Worm (Caenorhabditis elegans) whole organism, late embryonic: Measurements from ENCODE around the gene T07D3.4.
"Not testable (repeated sequence)": the region's sequence is repeated elsewhere in the genome, so short reads cannot be mapped to it uniquely, and the experiment has no call there.

Experiments used
- C08G9.2 ChIP-seq: sonication (generic microtip); optimal IDR thresholded peaks from 2 replicates; lab custom pipeline; 2016; ENCODE audit warnings: mild to moderate bottlenecking, missing genetic modification characterization, moderate library complexity, missing compliant biosample characterization
- F13H6.1 ChIP-seq: sonication (generic microtip); optimal IDR thresholded peaks from 2 replicates; lab custom pipeline; 2016; ENCODE audit warnings: missing genetic modification characterization, missing compliant biosample characterization
- K09A11.1 ChIP-seq: sonication (generic microtip); optimal IDR thresholded peaks from 2 replicates; lab custom pipeline; 2017; ENCODE audit warnings: antibody characterized with exemption, mild to moderate bottlenecking, missing genetic modification characterization, missing compliant biosample characterization; ENCODE audit not compliant: insufficient read depth
- T23F11.4 ChIP-seq: fragments of 200-800 bp; sonication (Bioruptor generic); optimal IDR thresholded peaks from 2 replicates; lab custom pipeline; 2018; ENCODE audit warnings: mild to moderate bottlenecking, missing genetic modification characterization, missing compliant biosample characterization
- Y22D7AL.16 ChIP-seq: sonication (generic microtip); optimal IDR thresholded peaks from 2 replicates; lab custom pipeline; 2016; ENCODE audit warnings: missing genetic modification characterization, missing compliant biosample characterization
- ceh-18 ChIP-seq: sonication (generic microtip); optimal IDR thresholded peaks from 2 replicates; lab custom pipeline; 2016; ENCODE audit warnings: missing genetic modification characterization, missing compliant biosample characterization
- ceh-2 ChIP-seq: sonication (generic microtip); optimal IDR thresholded peaks from 2 replicates; lab custom pipeline; 2016; ENCODE audit warnings: missing genotype, missing genetic modification characterization, missing compliant biosample characterization
- ceh-24 ChIP-seq: sonication (generic microtip); optimal IDR thresholded peaks from 2 replicates; lab custom pipeline; 2016; ENCODE audit warnings: mild to moderate bottlenecking, missing genetic modification characterization, missing compliant biosample characterization
- ceh-30 ChIP-seq: fragments of 150-350 bp; optimal IDR thresholded peaks from 2 replicates; lab custom pipeline; 2014; ENCODE audit warnings: missing biosample characterization, missing genetic modification characterization
- ceh-34 ChIP-seq: sonication (generic microtip); optimal IDR thresholded peaks from 2 replicates; lab custom pipeline; 2016; ENCODE audit warnings: mild to moderate bottlenecking, missing genetic modification characterization, missing compliant biosample characterization
- ceh-48 ChIP-seq: sonication (generic microtip); optimal IDR thresholded peaks from 2 replicates; lab custom pipeline; 2016; ENCODE audit warnings: missing genetic modification characterization, inconsistent platforms, missing compliant biosample characterization
- ceh-6 ChIP-seq: fragments of 200-800 bp; sonication (Bioruptor generic); optimal IDR thresholded peaks from 2 replicates; lab custom pipeline; 2018; ENCODE audit warnings: mild to moderate bottlenecking, missing genetic modification characterization, missing compliant biosample characterization
- ceh-9 ChIP-seq: sonication (generic microtip); optimal IDR thresholded peaks from 2 replicates; lab custom pipeline; 2016; ENCODE audit warnings: mild to moderate bottlenecking, missing genetic modification characterization, inconsistent platforms, missing compliant biosample characterization
- dmd-4 ChIP-seq: sonication (generic microtip); optimal IDR thresholded peaks from 2 replicates; lab custom pipeline; 2016; ENCODE audit warnings: borderline replicate concordance, missing genetic modification characterization, missing compliant biosample characterization
- elt-2 ChIP-seq: sonication (generic microtip); optimal IDR thresholded peaks from 2 replicates; lab custom pipeline; 2016; ENCODE audit warnings: missing genetic modification reagents, missing genetic modification characterization, missing compliant biosample characterization
- eyg-1 ChIP-seq: sonication (generic microtip); optimal IDR thresholded peaks from 2 replicates; lab custom pipeline; 2016; ENCODE audit warnings: missing genotype, missing genetic modification characterization, missing compliant biosample characterization
- fax-1 ChIP-seq: sonication (generic microtip); optimal IDR thresholded peaks from 2 replicates; lab custom pipeline; 2016; ENCODE audit warnings: missing genotype, missing genetic modification characterization, missing compliant biosample characterization
- gmeb-2 ChIP-seq: sonication (generic microtip); optimal IDR thresholded peaks from 2 replicates; lab custom pipeline; 2016; ENCODE audit warnings: missing genetic modification characterization, inconsistent platforms, missing compliant biosample characterization
- hlh-30 ChIP-seq: sonication (generic microtip); optimal IDR thresholded peaks from 2 replicates; lab custom pipeline; 2017; ENCODE audit warnings: antibody characterized with exemption, missing genetic modification characterization, missing compliant biosample characterization; ENCODE audit not compliant: insufficient read depth
- lim-6 ChIP-seq: sonication (generic microtip); optimal IDR thresholded peaks from 2 replicates; lab custom pipeline; 2016; ENCODE audit warnings: missing genetic modification characterization, missing compliant biosample characterization
- madf-2 ChIP-seq: sonication (generic microtip); optimal IDR thresholded peaks from 2 replicates; lab custom pipeline; 2017; ENCODE audit warnings: missing genetic modification characterization, missing compliant biosample characterization
- nfya-1 ChIP-seq: sonication (generic microtip); optimal IDR thresholded peaks from 2 replicates; lab custom pipeline; 2017; ENCODE audit warnings: missing genetic modification characterization, mild to moderate bottlenecking, missing compliant biosample characterization, antibody characterized with exemption, moderate library complexity
- npax-4 ChIP-seq: sonication (generic microtip); optimal IDR thresholded peaks from 2 replicates; lab custom pipeline; 2016; ENCODE audit warnings: missing genetic modification characterization, missing compliant biosample characterization
- odd-2 ChIP-seq: sonication (generic microtip); optimal IDR thresholded peaks from 2 replicates; lab custom pipeline; 2017; ENCODE audit warnings: antibody characterized with exemption, mild to moderate bottlenecking, missing genetic modification characterization, missing compliant biosample characterization
- pag-3 ChIP-seq: sonication (generic microtip); optimal IDR thresholded peaks from 2 replicates; lab custom pipeline; 2016; ENCODE audit warnings: missing compliant biosample characterization, missing genetic modification characterization, borderline replicate concordance
- pat-9 ChIP-seq: fragments of 200-800 bp; sonication (Bioruptor generic); optimal IDR thresholded peaks from 2 replicates; lab custom pipeline; 2018; ENCODE audit warnings: mild to moderate bottlenecking, missing genetic modification characterization, moderate library complexity, missing compliant biosample characterization
- pros-1 ChIP-seq: fragments of 150-350 bp; optimal IDR thresholded peaks from 2 replicates; lab custom pipeline; 2014; ENCODE audit warnings: missing biosample characterization, missing genetic modification reagents, missing genetic modification characterization
- rnt-1 ChIP-seq: sonication (generic microtip); optimal IDR thresholded peaks from 2 replicates; lab custom pipeline; 2016; ENCODE audit warnings: missing genetic modification characterization, missing compliant biosample characterization
- sox-2 ChIP-seq: fragments of 200-800 bp; sonication (Bioruptor generic); IDR thresholded peaks from 2 replicates; pipeline ENCODE4 v1.3.6; 2022; ENCODE audit warnings: missing genetic modification reagents, missing genetic modification characterization, missing compliant biosample characterization
- syd-9 ChIP-seq: sonication (generic microtip); optimal IDR thresholded peaks from 2 replicates; lab custom pipeline; 2016; ENCODE audit warnings: mild to moderate bottlenecking, missing genetic modification characterization, moderate library complexity, missing compliant biosample characterization
- tbx-2 ChIP-seq: sonication (generic microtip); optimal IDR thresholded peaks from 2 replicates; lab custom pipeline; 2016; ENCODE audit warnings: missing genetic modification characterization, missing compliant biosample characterization
- tbx-7 ChIP-seq: sonication (generic microtip); optimal IDR thresholded peaks from 2 replicates; lab custom pipeline; 2016; ENCODE audit warnings: missing genotype, missing genetic modification characterization, missing compliant biosample characterization
- unc-55 ChIP-seq: sonication (generic microtip); optimal IDR thresholded peaks from 2 replicates; lab custom pipeline; 2017; ENCODE audit warnings: missing biosample characterization, missing genetic modification reagents, missing genetic modification characterization
- unc-86 ChIP-seq: sonication (generic microtip); optimal IDR thresholded peaks from 2 replicates; lab custom pipeline; 2016; ENCODE audit warnings: missing genetic modification characterization, missing compliant biosample characterization
- zip-5 ChIP-seq: sonication (generic microtip); optimal IDR thresholded peaks from 2 replicates; lab custom pipeline; 2016; ENCODE audit warnings: missing genetic modification characterization, missing compliant biosample characterization

The T07D3.4 gene

ce11 chrII:845618-846017 is 42.5 kb upstream of the T07D3.4 start, which contains the start of gene F28A10.7:
TSS of gene F28A10.7 (minus strand) at chrII:845718.
- no peak for TF ChIP-seq T23F11.4 (GFP tag; lab: Kevin White, UChicago)
- no peak for TF ChIP-seq syd-9
- no peak for TF ChIP-seq elt-2 (tag; lab: Kevin White, UChicago)
- TF ChIP-seq Y22D7AL.16 (tag; lab: Kevin White, UChicago): no peak
- TF ChIP-seq pat-9: no peak
- no peak for TF ChIP-seq ceh-48 (tag; lab: Kevin White, UChicago)
- no peak for TF ChIP-seq tbx-2 (tag; lab: Kevin White, UChicago)
- TF ChIP-seq lim-6 (tag; lab: Kevin White, UChicago): no peak
- no peak for TF ChIP-seq ceh-24
- no peak for TF ChIP-seq ceh-30 (tag; lab: Kevin White, UChicago)

- TF ChIP-seq ceh-2 (tag; lab: Kevin White, UChicago) (no peak), nfya-1 (peak; percentile 43), tbx-7 (tag; lab: Kevin White, UChicago) (no peak), K09A11.1 (tag; lab: Kevin White, UChicago) (no peak), hlh-30 (tag; lab: Kevin White, UChicago) (peak; percentile 35), ceh-18 (peak; percentile 10), unc-55 (GFP tag; lab: Kevin White, UChicago) (peak; percentile 81)
Observed at ce11 chrII:848519-848918, 39.6 kb upstream of the T07D3.4 start, which contains the start of the genes acdh-9 and F28A10.13. TSS of gene acdh-9 (minus strand) at chrII:848603. TSS of gene F28A10.13 (plus strand) at chrII:848812.

- TF ChIP-seq unc-86 (tag; lab: Kevin White, UChicago); ceh-9 (tag; lab: Kevin White, UChicago); ceh-24: not testable (repeated sequence)
Observed at ce11 chrII:850567-850966, 37.5 kb upstream of the T07D3.4 start, which contains the start of gene F28A10.5. TSS of gene F28A10.5 (minus strand) at chrII:850667.

- TF ChIP-seq dmd-4 (no peak), fax-1 (tag; lab: Kevin White, UChicago) (no peak), C08G9.2 (no peak), odd-2 (tag; lab: Kevin White, UChicago) (no peak), pag-3 (tag; lab: Kevin White, UChicago) (no peak), syd-9 (no peak), gmeb-2 (tag; lab: Kevin White, UChicago) (no peak), ceh-6 (GFP tag; lab: Kevin White, UChicago) (no peak), sox-2 (GFP tag; lab: Robert Waterston, UW) (no peak), ceh-34 (tag; lab: Kevin White, UChicago) (no peak), eyg-1 (tag; lab: Kevin White, UChicago) (no peak), zip-5 (tag; lab: Kevin White, UChicago) (no peak), F13H6.1 (no peak), madf-2 (tag; lab: Kevin White, UChicago) (no peak), pros-1 (tag; lab: Kevin White, UChicago) (no peak), elt-2 (tag; lab: Kevin White, UChicago) (no peak)
Observed at ce11 chrII:861564-861963, 26.5 kb upstream of the T07D3.4 start, which contains the start of gene Y46B2A.4. TSS of gene Y46B2A.4 (plus strand) at chrII:861864.

DNA sequence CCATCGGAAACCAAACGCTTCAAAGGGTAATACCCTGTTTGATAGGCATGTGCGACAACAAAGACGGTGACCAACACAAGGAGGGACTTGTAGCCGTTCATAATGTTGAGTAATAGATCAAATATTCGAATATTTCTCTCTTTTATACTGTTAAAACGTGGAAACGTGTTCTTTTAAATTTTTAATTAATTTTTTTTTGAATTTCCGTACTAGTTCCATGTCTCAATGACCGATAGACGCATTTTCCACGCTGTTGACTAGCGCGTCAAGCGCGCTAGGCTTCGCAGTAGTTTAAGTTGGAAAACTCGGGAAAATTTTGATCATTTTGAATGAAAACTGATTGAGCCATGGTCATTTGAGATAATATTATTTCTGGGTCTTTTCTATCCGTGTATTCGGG is 21.3 kb upstream of the T07D3.4 start, which contains the start of gene Y46B2A.3:
Gene Y46B2A.3, minus strand, starts transcription at position 101 of the 400 bp plus-strand sequence.
- TF ChIP-seq ceh-9 (tag; lab: Kevin White, UChicago) (no peak), ceh-18 (no peak), Y22D7AL.16 (tag; lab: Kevin White, UChicago) (no peak), T23F11.4 (GFP tag; lab: Kevin White, UChicago) (no peak), pag-3 (tag; lab: Kevin White, UChicago) (no peak), rnt-1 (no peak), hlh-30 (tag; lab: Kevin White, UChicago) (no peak), npax-4 (tag; lab: Kevin White, UChicago) (no peak)
- TF ChIP-seq, all 69 proteins: peak for 0
